Worm (Caenorhabditis elegans) whole organism, L2 larva: ENCODE results near the gene hira-1.
A peak's percentile ranks its signal among the peaks of the same experiment; 100 is the strongest.

Experiments
- C34F6.9 ChIP-seq: fragments of 150-350 bp; optimal IDR thresholded peaks from 2 replicates; lab custom pipeline; 2014; ENCODE audit warnings: missing biosample characterization, missing genetic modification characterization
- F13H6.1 ChIP-seq: sonication (generic microtip); optimal IDR thresholded peaks from 2 replicates; lab custom pipeline; 2016; ENCODE audit warnings: missing genetic modification characterization, missing compliant biosample characterization
- R02D3.7 ChIP-seq: fragments of 150-350 bp; optimal IDR thresholded peaks from 2 replicates; lab custom pipeline; 2014; ENCODE audit warnings: missing biosample characterization, missing genetic modification characterization
- Y55F3AM.14 ChIP-seq: fragments of 200-800 bp; sonication (Bioruptor generic); optimal IDR thresholded peaks from 2 replicates; lab custom pipeline; 2018; ENCODE audit warnings: mild to moderate bottlenecking, missing genetic modification characterization, missing compliant biosample characterization
- alr-1 ChIP-seq: fragments of 150-350 bp; optimal IDR thresholded peaks from 2 replicates; lab custom pipeline; 2014; ENCODE audit warnings: missing biosample characterization, missing genetic modification characterization
- aly-2 ChIP-seq: fragments of 150-350 bp; optimal IDR thresholded peaks from 2 replicates; lab custom pipeline; 2014; ENCODE audit warnings: missing biosample characterization, missing genetic modification characterization
- ama-1 ChIP-seq: fragments of 150-350 bp; optimal IDR thresholded peaks from 2 replicates; lab custom pipeline; 2018; ENCODE audit warnings: inconsistent platforms
- blmp-1 ChIP-seq: sonication (generic microtip); optimal IDR thresholded peaks from 2 replicates; lab custom pipeline; 2017; ENCODE audit warnings: missing genetic modification characterization, mild to moderate bottlenecking, missing compliant biosample characterization, antibody characterized with exemption, moderate library complexity; ENCODE audit not compliant: insufficient read depth
- ceh-16 ChIP-seq: fragments of 150-350 bp; optimal IDR thresholded peaks from 2 replicates; lab custom pipeline; 2014; ENCODE audit warnings: missing biosample characterization, missing genetic modification characterization
- ceh-82 ChIP-seq: fragments of 150-350 bp; optimal IDR thresholded peaks from 2 replicates; lab custom pipeline; 2014; ENCODE audit warnings: missing biosample characterization, missing genetic modification characterization
- crh-2 ChIP-seq: sonication (generic microtip); optimal IDR thresholded peaks from 2 replicates; lab custom pipeline; 2017; ENCODE audit warnings: missing biosample characterization, missing genetic modification characterization
- dmd-4 ChIP-seq: sonication (generic microtip); optimal IDR thresholded peaks from 2 replicates; lab custom pipeline; 2017; ENCODE audit warnings: missing biosample characterization, missing genetic modification characterization
- egl-27 ChIP-seq: sonication (generic microtip); optimal IDR thresholded peaks from 3 replicates; lab custom pipeline; 2017; ENCODE audit warnings: missing biosample characterization, missing genetic modification reagents, missing genetic modification characterization
- elt-1 ChIP-seq: fragments of 150-350 bp; optimal IDR thresholded peaks from 2 replicates; lab custom pipeline; 2014; ENCODE audit warnings: missing biosample characterization, missing genetic modification characterization
- elt-3 ChIP-seq: sonication (generic microtip); optimal IDR thresholded peaks from 2 replicates; lab custom pipeline; 2017; ENCODE audit warnings: missing biosample characterization, missing genetic modification characterization
- fos-1 ChIP-seq: fragments of 150-350 bp; optimal IDR thresholded peaks from 2 replicates; lab custom pipeline; 2014; ENCODE audit warnings: missing biosample characterization, missing genetic modification characterization
- gmeb-1 ChIP-seq: fragments of 150-350 bp; optimal IDR thresholded peaks from 2 replicates; lab custom pipeline; 2014; ENCODE audit warnings: missing biosample characterization, missing genetic modification characterization
- lin-11 ChIP-seq: fragments of 150-350 bp; sonication (generic microtip); optimal IDR thresholded peaks from 2 replicates; lab custom pipeline; 2014; ENCODE audit warnings: missing biosample characterization, missing genetic modification characterization, inconsistent platforms, mixed read lengths
- lin-13 ChIP-seq: fragments of 150-350 bp; optimal IDR thresholded peaks from 2 replicates; lab custom pipeline; 2014; ENCODE audit warnings: missing biosample characterization, missing genetic modification reagents, missing genetic modification characterization
- lsy-2 ChIP-seq, 2 experiments: fragments of 150-350 bp in 1 of 2; sonication (generic microtip) in 1 of 2; optimal IDR thresholded peaks; 2 replicates each; lab custom pipeline; 2014 to 2017; ENCODE audit warnings: missing biosample characterization in 2 of 2, missing genetic modification characterization in 2 of 2
- mab-5 ChIP-seq: fragments of 150-350 bp; optimal IDR thresholded peaks from 2 replicates; lab custom pipeline; 2014; ENCODE audit warnings: missing biosample characterization, missing genetic modification characterization
- mbf-1 ChIP-seq: sonication (generic microtip); optimal IDR thresholded peaks from 2 replicates; lab custom pipeline; 2017; ENCODE audit warnings: missing biosample characterization, missing genetic modification characterization
- mdl-1 ChIP-seq, 2 experiments: fragments of 150-350 bp in 1 of 2; sonication (generic microtip) in 1 of 2; optimal IDR thresholded peaks; 2 replicates each; lab custom pipeline; 2017; ENCODE audit warnings: missing biosample characterization in 2 of 2, missing genetic modification characterization in 2 of 2
- nhr-10 ChIP-seq: sonication (generic microtip); optimal IDR thresholded peaks from 2 replicates; lab custom pipeline; 2017; ENCODE audit warnings: missing biosample characterization, missing genetic modification characterization
- nhr-11 ChIP-seq: fragments of 150-350 bp; optimal IDR thresholded peaks from 2 replicates; lab custom pipeline; 2014; ENCODE audit warnings: missing biosample characterization, missing genetic modification characterization
- nhr-129 ChIP-seq: fragments of 150-350 bp; optimal IDR thresholded peaks from 2 replicates; lab custom pipeline; 2014; ENCODE audit warnings: missing biosample characterization, missing genetic modification characterization
- nhr-21 ChIP-seq: fragments of 150-350 bp; optimal IDR thresholded peaks from 2 replicates; lab custom pipeline; 2014; ENCODE audit warnings: missing biosample characterization, missing genetic modification characterization
- nhr-23 ChIP-seq: fragments of 150-350 bp; optimal IDR thresholded peaks from 2 replicates; lab custom pipeline; 2014; ENCODE audit warnings: missing biosample characterization, missing genetic modification reagents, missing genetic modification characterization
- nhr-25 ChIP-seq: fragments of 150-350 bp; sonication (generic microtip); optimal IDR thresholded peaks from 3 replicates; lab custom pipeline; 2014; ENCODE audit warnings: missing biosample characterization, missing genetic modification characterization
- nhr-6 ChIP-seq: fragments of 150-350 bp; optimal IDR thresholded peaks from 2 replicates; lab custom pipeline; 2014; ENCODE audit warnings: missing biosample characterization, missing genetic modification characterization
- nhr-77 ChIP-seq: fragments of 150-350 bp; optimal IDR thresholded peaks from 2 replicates; lab custom pipeline; 2014; ENCODE audit warnings: missing biosample characterization, missing genetic modification characterization
- peb-1 ChIP-seq: fragments of 150-350 bp; optimal IDR thresholded peaks from 2 replicates; lab custom pipeline; 2014; ENCODE audit warnings: missing biosample characterization, missing genetic modification characterization
- sem-4 ChIP-seq: fragments of 150-350 bp; optimal IDR thresholded peaks from 2 replicates; lab custom pipeline; 2014; ENCODE audit warnings: missing biosample characterization, missing genetic modification reagents, missing genetic modification characterization
- skn-1 ChIP-seq: sonication (generic microtip); optimal IDR thresholded peaks from 2 replicates; lab custom pipeline; 2017; ENCODE audit warnings: missing biosample characterization, missing genetic modification characterization
- sma-3 ChIP-seq: sonication (generic microtip); optimal IDR thresholded peaks from 2 replicates; lab custom pipeline; 2016; ENCODE audit warnings: missing genetic modification reagents, missing genetic modification characterization, missing compliant biosample characterization
- sma-9 ChIP-seq, 2 experiments: fragments of 150-350 bp in 1 of 2; sonication (generic microtip) in 1 of 2; optimal IDR thresholded peaks; 2 replicates each; lab custom pipeline; 2014 to 2016; ENCODE audit warnings: missing genetic modification characterization in 2 of 2, mild to moderate bottlenecking in 1 of 2, missing biosample characterization in 1 of 2, missing compliant biosample characterization in 1 of 2, missing genetic modification reagents in 1 of 2, moderate library complexity in 1 of 2
- snpc-4 ChIP-seq: fragments of 150-350 bp; optimal IDR thresholded peaks from 2 replicates; lab custom pipeline; 2014; ENCODE audit warnings: missing biosample characterization, missing genetic modification characterization
- unc-55 ChIP-seq: fragments of 150-350 bp; sonication (generic microtip); optimal IDR thresholded peaks from 3 replicates; lab custom pipeline; 2014; ENCODE audit warnings: missing biosample characterization, missing genetic modification reagents, missing genetic modification characterization
- unc-62 ChIP-seq: fragments of 150-350 bp; optimal IDR thresholded peaks from 2 replicates; lab custom pipeline; 2014; ENCODE audit warnings: missing biosample characterization, missing genetic modification reagents, missing genetic modification characterization
- zag-1 ChIP-seq: fragments of 150-350 bp; optimal IDR thresholded peaks from 2 replicates; lab custom pipeline; 2014; ENCODE audit warnings: missing biosample characterization, missing genetic modification characterization
- ztf-1 ChIP-seq: fragments of 200-800 bp; sonication (Bioruptor generic); conservative IDR thresholded peaks from 2 replicates; pipeline ENCODE4 v1.3.6; 2022; ENCODE audit warnings: missing genetic modification characterization, missing compliant biosample characterization
- ztf-11 ChIP-seq: sonication (generic microtip); optimal IDR thresholded peaks from 2 replicates; lab custom pipeline; 2017; ENCODE audit warnings: missing biosample characterization, missing genetic modification characterization
- ztf-4 ChIP-seq: fragments of 150-350 bp; optimal IDR thresholded peaks from 2 replicates; lab custom pipeline; 2014; ENCODE audit warnings: missing biosample characterization, missing genetic modification characterization

Gene hira-1

ce11 chrIII:5172470-5172869, 18.5 kb upstream of the hira-1 start, which contains the start of gene K10D2.5:
Gene K10D2.5 (plus strand): TSS chrIII:5172720.
- peak; percentile 64 for TF ChIP-seq skn-1 (tag; lab: Kevin White, UChicago)
- TF ChIP-seq egl-27 (tag; lab: Kevin White, UChicago): peak; percentile 72
- TF ChIP-seq zag-1: peak; percentile 77
- peak; percentile 44 for TF ChIP-seq sem-4
- TF ChIP-seq elt-3 (tag; lab: Kevin White, UChicago): no peak
- peak; percentile 95 for TF ChIP-seq sma-3
- peak; percentile 89 for TF ChIP-seq gmeb-1
- TF ChIP-seq R02D3.7: no peak
- peak; percentile 83 for TF ChIP-seq lin-11 (tag; lab: Kevin White, UChicago)
- TF ChIP-seq mdl-1 (tag; optimal IDR thresholded peaks at IDR 0.05; lab: Kevin White, UChicago): peak in 1 of 2 experiments; percentile 22
- TF ChIP-seq nhr-25 (tag; lab: Kevin White, UChicago): peak; percentile 87
- peak; percentile 33 for TF ChIP-seq ceh-16 (tag; lab: Kevin White, UChicago)
- peak; percentile 27 for TF ChIP-seq blmp-1
- TF ChIP-seq crh-2 (tag; lab: Kevin White, UChicago): peak; percentile 89
- TF ChIP-seq nhr-129 (tag; lab: Kevin White, UChicago): peak; percentile 89
- peak; percentile 89 for TF ChIP-seq mab-5
- TF ChIP-seq mbf-1 (tag; lab: Kevin White, UChicago): no peak
- no peak for TF ChIP-seq dmd-4 (tag; lab: Kevin White, UChicago)
- no peak for TF ChIP-seq aly-2 (tag; lab: Kevin White, UChicago)
- peak; percentile 94 for TF ChIP-seq C34F6.9
- TF ChIP-seq ztf-11 (tag; lab: Kevin White, UChicago): no peak
- TF ChIP-seq nhr-10: peak; percentile 55
- TF ChIP-seq lin-13 (GFP tag; lab: Kevin White, UChicago): peak; percentile 94
- TF ChIP-seq ceh-82 (tag; lab: Kevin White, UChicago): peak; percentile 74
- no peak for TF ChIP-seq nhr-23 (tag; lab: Kevin White, UChicago)
- peak; percentile 84 to 90 for TF ChIP-seq lsy-2 (tag; optimal IDR thresholded peaks at IDR 0.05; lab: Kevin White, UChicago)
- TF ChIP-seq sma-9 (GFP tag; optimal IDR thresholded peaks at IDR 0.05; lab: Kevin White, UChicago): peak; percentile 96
- TF ChIP-seq sma-9 (tag; optimal IDR thresholded peaks at IDR 0.05; lab: Kevin White, UChicago): no peak
- no peak for TF ChIP-seq peb-1
- TF ChIP-seq nhr-11 (tag; lab: Kevin White, UChicago): no peak
- TF ChIP-seq unc-62 (GFP tag; lab: Kevin White, UChicago): no peak
- TF ChIP-seq nhr-21 (tag; lab: Kevin White, UChicago): peak; percentile 72
- TF ChIP-seq ztf-1 (GFP tag; lab: Robert Waterston, UW): 0 out of 2 replicates have a peak, but pooled peaks have one; percentile 89
- TF ChIP-seq unc-55 (GFP tag; lab: Kevin White, UChicago): peak; percentile 97
- peak; percentile 77 for TF ChIP-seq fos-1 (tag; lab: Kevin White, UChicago)
- peak; percentile 71 for TF ChIP-seq ztf-4 (tag; lab: Kevin White, UChicago)
- TF ChIP-seq nhr-6 (tag; lab: Kevin White, UChicago): peak; percentile 74
- TF ChIP-seq F13H6.1: peak; percentile 88
- peak; percentile 74 for TF ChIP-seq Y55F3AM.14
- peak; percentile 74 for TF ChIP-seq snpc-4 (tag; lab: Kevin White, UChicago)

ce11 chrIII:5173139-5173538, 17.8 kb upstream of the hira-1 start, which contains the start of gene emb-1:
Gene emb-1 (plus strand): TSS chrIII:5173439.
- no peak for TF ChIP-seq sem-4
- no peak for TF ChIP-seq R02D3.7
- TF ChIP-seq nhr-77: no peak
- TF ChIP-seq unc-55 (GFP tag; lab: Kevin White, UChicago): no peak
- no peak for TF ChIP-seq ztf-4 (tag; lab: Kevin White, UChicago)
- TF ChIP-seq skn-1 (tag; lab: Kevin White, UChicago): no peak

- no peak for TF ChIP-seq fos-1 (tag; lab: Kevin White, UChicago)
- no peak for TF ChIP-seq elt-3 (tag; lab: Kevin White, UChicago)
- TF ChIP-seq crh-2 (tag; lab: Kevin White, UChicago): no peak
- TF ChIP-seq skn-1 (tag; lab: Kevin White, UChicago): no peak
- TF ChIP-seq ztf-4 (tag; lab: Kevin White, UChicago): no peak
- no peak for TF ChIP-seq mbf-1 (tag; lab: Kevin White, UChicago)
- no peak for TF ChIP-seq lin-13 (GFP tag; lab: Kevin White, UChicago)
- TF ChIP-seq ztf-1 (GFP tag; lab: Robert Waterston, UW): no peak
- TF ChIP-seq ceh-82 (tag; lab: Kevin White, UChicago): no peak
- no peak for TF ChIP-seq aly-2 (tag; lab: Kevin White, UChicago)
- no peak for TF ChIP-seq elt-1
- no peak for TF ChIP-seq F13H6.1
- TF ChIP-seq alr-1 (tag; lab: Kevin White, UChicago): no peak
- TF ChIP-seq blmp-1: no peak
- no peak for TF ChIP-seq ama-1 (lab: Kevin White, UChicago)
- no peak for TF ChIP-seq nhr-11 (tag; lab: Kevin White, UChicago)
- TF ChIP-seq unc-62 (GFP tag; lab: Kevin White, UChicago): no peak
- TF ChIP-seq nhr-10: no peak
Measured at ce11 chrIII:5173622-5174021, 17.3 kb upstream of the hira-1 start, which contains the start of gene cid-1. Gene cid-1 (plus strand): TSS chrIII:5173922.
